Worm (Caenorhabditis elegans) whole organism, L3 larva: ENCODE data around the gene F35E8.2.

Experiments used
- aly-2 ChIP-seq: fragments of 150-350 bp; optimal IDR thresholded peaks from 2 replicates; lab custom pipeline; 2014; ENCODE audit warnings: missing biosample characterization, missing genetic modification characterization
- ama-1 ChIP-seq: fragments of 150-350 bp; optimal IDR thresholded peaks from 2 replicates; lab custom pipeline; 2018
- ceh-82 ChIP-seq: fragments of 150-350 bp; optimal IDR thresholded peaks from 2 replicates; lab custom pipeline; 2014; ENCODE audit warnings: missing biosample characterization, missing genetic modification characterization
- nhr-11 ChIP-seq: fragments of 150-350 bp; optimal IDR thresholded peaks from 2 replicates; lab custom pipeline; 2014; ENCODE audit warnings: missing biosample characterization, missing genetic modification characterization
- nhr-237 ChIP-seq: fragments of 150-350 bp; optimal IDR thresholded peaks from 2 replicates; lab custom pipeline; 2014; ENCODE audit warnings: missing biosample characterization, missing genetic modification characterization

DNA sequence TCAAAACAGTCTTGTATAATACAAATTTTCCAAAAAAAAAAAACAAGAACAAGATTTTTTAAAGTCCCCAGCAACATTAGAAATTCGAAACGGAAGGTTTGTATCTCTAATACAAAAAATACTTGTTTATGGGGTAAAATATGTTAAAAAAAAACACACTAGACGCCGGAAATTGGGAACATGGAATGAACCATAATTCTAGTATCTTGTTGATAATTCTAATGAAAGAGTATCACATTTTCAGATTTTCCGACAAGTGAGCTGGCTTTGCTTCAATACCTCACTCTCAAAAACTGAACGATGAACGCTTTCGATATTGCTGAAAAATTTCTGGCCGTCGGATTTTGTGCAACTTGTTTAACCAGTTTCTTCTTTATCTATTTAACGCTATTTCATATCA lies 7.8 kb upstream of the F35E8.2 start, which contains the start of gene str-60:
- no peak for TF ChIP-seq aly-2
- no peak for TF ChIP-seq ama-1 (lab: Kevin White, UChicago)
- no peak for TF ChIP-seq ceh-82 (tag; lab: Kevin White, UChicago)
- TF ChIP-seq nhr-237 (tag; lab: Kevin White, UChicago) = no peak
- TF ChIP-seq nhr-11 (tag; lab: Kevin White, UChicago) = no peak
